Fruit fly (Drosophila melanogaster): ENCODE results near the gene Mur18B.

Gene Mur18B

DNA sequence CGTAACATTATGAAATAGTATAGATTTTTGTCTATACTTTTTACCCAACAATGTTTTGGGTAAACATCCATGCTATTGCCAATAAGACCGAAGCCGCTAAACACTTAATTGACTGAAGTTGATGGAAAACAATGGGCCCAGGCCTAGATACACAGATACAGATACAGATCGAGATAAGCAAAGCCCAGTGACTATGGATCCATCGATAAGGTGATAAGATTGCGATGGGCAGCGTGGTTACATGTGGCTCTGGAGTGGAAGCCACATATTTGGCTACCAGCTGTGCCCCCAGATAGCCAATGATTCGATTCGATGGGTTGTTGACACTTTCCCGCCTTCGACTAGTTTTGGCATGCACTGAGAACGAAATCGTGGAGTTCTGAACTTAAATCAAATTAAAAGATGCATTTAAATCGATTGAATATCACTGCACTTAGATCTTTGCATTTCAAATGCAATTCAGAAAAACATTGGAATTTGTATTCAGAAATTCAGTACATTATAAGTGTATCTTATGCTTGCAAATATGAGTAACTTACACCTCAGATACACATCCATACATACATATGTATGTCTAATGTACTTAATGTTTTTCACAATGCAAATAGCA, 27.3 kb downstream of the Mur18B start:
- TF ChIP-seq CG15601 (tag; optimal IDR thresholded peaks at IDR 0.05), result no peak
- TF ChIP-seq exex (tag; optimal IDR thresholded peaks at IDR 0.05), result peak; percentile 43
- TF ChIP-seq CG1792 (GFP tag; optimal IDR thresholded peaks at IDR 0.05), result no peak
- no peak for TF ChIP-seq Hr78 (GFP tag; optimal IDR thresholded peaks at IDR 0.05)
- no peak for TF ChIP-seq Hr3 (GFP tag; optimal IDR thresholded peaks at IDR 0.05)
- 0 out of 3 replicates have a peak, but pooled peaks have one; percentile 13 for TF ChIP-seq CG17361 (GFP tag; IDR thresholded peaks at IDR 0.05)
- TF ChIP-seq amos (GFP tag; IDR thresholded peaks at IDR 0.05; ENCODE audit: partially characterized antibody), result no peak
- peak; percentile 57 for TF ChIP-seq sug (tag; optimal IDR thresholded peaks at IDR 0.05)
- TF ChIP-seq CG3995 (GFP tag; optimal IDR thresholded peaks at IDR 0.05), result no peak
- no peak for TF ChIP-seq Dip3 (GFP tag; optimal IDR thresholded peaks at IDR 0.05)
- TF ChIP-seq Xrp1 (GFP tag; IDR thresholded peaks at IDR 0.05), result no peak
- no peak for TF ChIP-seq Mrtf (GFP tag; IDR thresholded peaks at IDR 0.05)
- TF ChIP-seq Hsf (GFP tag; optimal IDR thresholded peaks at IDR 0.05), result no peak
- TF ChIP-seq CG9437 (GFP tag; optimal IDR thresholded peaks at IDR 0.05), result no peak
- no peak for TF ChIP-seq CG30403 (GFP tag; optimal IDR thresholded peaks at IDR 0.05)
- TF ChIP-seq lmd (GFP tag; IDR thresholded peaks at IDR 0.05), result no peak
- TF ChIP-seq Atf6 (GFP tag; IDR thresholded peaks at IDR 0.05), result 0 out of 2 replicates have a peak, but pooled peaks have one; percentile 13
- TF ChIP-seq grau (tag; optimal IDR thresholded peaks at IDR 0.05), result no peak
- TF ChIP-seq Bdp1 (GFP tag; optimal IDR thresholded peaks at IDR 0.05), result no peak
- TF ChIP-seq CG34376 (GFP tag; optimal IDR thresholded peaks at IDR 0.05), result peak; percentile 33
- no peak for TF ChIP-seq cg (GFP tag; optimal IDR thresholded peaks at IDR 0.05)
- no peak for TF ChIP-seq Dad (GFP tag; optimal IDR thresholded peaks at IDR 0.05)
- TF ChIP-seq grn (GFP tag; optimal IDR thresholded peaks at IDR 0.05), result peak; percentile 90
- TF ChIP-seq Hr39 (optimal IDR thresholded peaks at IDR 0.05), result no peak
- no peak for TF ChIP-seq esg (GFP tag; conservative IDR thresholded peaks at IDR 0.05)
- no peak for TF ChIP-seq cwo (GFP tag; optimal IDR thresholded peaks at IDR 0.05)
- no peak for TF ChIP-seq CG7987 (GFP tag; optimal IDR thresholded peaks at IDR 0.05)
- TF ChIP-seq HLHmδ (GFP tag; optimal IDR thresholded peaks at IDR 0.05), result no peak
- TF ChIP-seq ash1 (GFP tag; optimal IDR thresholded peaks at IDR 0.05), result no peak
- no peak for TF ChIP-seq CG12219 (GFP tag; optimal IDR thresholded peaks at IDR 0.05)
- TF ChIP-seq CG14014 (GFP tag; IDR thresholded peaks at IDR 0.05), result no peak
- TF ChIP-seq CG14965 (GFP tag; optimal IDR thresholded peaks at IDR 0.05; ENCODE audit: borderline replicate concordance), result no peak
- peak; percentile 11 for TF ChIP-seq lab (GFP tag; optimal IDR thresholded peaks at IDR 0.05)
- TF ChIP-seq CG17802 (tag; optimal IDR thresholded peaks at IDR 0.05), result no peak
- TF ChIP-seq sd (tag; optimal IDR thresholded peaks at IDR 0.05), result peak; percentile 33
- TF ChIP-seq twi (tag; optimal IDR thresholded peaks at IDR 0.05), result peak; percentile 8
- no peak for TF ChIP-seq odd (GFP tag; optimal IDR thresholded peaks at IDR 0.05)
- TF ChIP-seq ham (GFP tag; IDR thresholded peaks at IDR 0.05), result no peak
- no peak for TF ChIP-seq Hand (GFP tag; optimal IDR thresholded peaks at IDR 0.05)
- no peak for TF ChIP-seq Nf-YB (GFP tag; optimal IDR thresholded peaks at IDR 0.05)
- no peak for TF ChIP-seq CG12769 (tag; optimal IDR thresholded peaks at IDR 0.05)
- no peak for TF ChIP-seq pho (GFP tag; optimal IDR thresholded peaks at IDR 0.05)
- peak; percentile 7 for TF ChIP-seq mirr (GFP tag; optimal IDR thresholded peaks at IDR 0.05)
- TF ChIP-seq CG17829 (tag; optimal IDR thresholded peaks at IDR 0.05), result no peak
- TF ChIP-seq Mes4 (GFP tag; optimal IDR thresholded peaks at IDR 0.05), result no peak
- TF ChIP-seq CG12155 (GFP tag; optimal IDR thresholded peaks at IDR 0.05), result no peak
- peak; percentile 60 for TF ChIP-seq Med (GFP tag)
- TF ChIP-seq CG13424 (tag; optimal IDR thresholded peaks at IDR 0.05), result no peak
- TF ChIP-seq chif (GFP tag; optimal IDR thresholded peaks at IDR 0.05), result no peak
- no peak for TF ChIP-seq fd96Cb (tag; optimal IDR thresholded peaks at IDR 0.05)
